Fruit fly (Drosophila melanogaster): ENCODE results near the gene net.

Gene net

dm6 chr2L:120492-121455, 33.6 kb upstream of the net start:
- no peak for TF ChIP-seq CG17801 (GFP tag; optimal IDR thresholded peaks at IDR 0.05; ENCODE audit: partially characterized antibody)

dm6 chr2L:117750-118149, 30.6 kb upstream of the net start:
- no peak for TF ChIP-seq CG17801 (GFP tag; optimal IDR thresholded peaks at IDR 0.05; ENCODE audit: partially characterized antibody)

DNA sequence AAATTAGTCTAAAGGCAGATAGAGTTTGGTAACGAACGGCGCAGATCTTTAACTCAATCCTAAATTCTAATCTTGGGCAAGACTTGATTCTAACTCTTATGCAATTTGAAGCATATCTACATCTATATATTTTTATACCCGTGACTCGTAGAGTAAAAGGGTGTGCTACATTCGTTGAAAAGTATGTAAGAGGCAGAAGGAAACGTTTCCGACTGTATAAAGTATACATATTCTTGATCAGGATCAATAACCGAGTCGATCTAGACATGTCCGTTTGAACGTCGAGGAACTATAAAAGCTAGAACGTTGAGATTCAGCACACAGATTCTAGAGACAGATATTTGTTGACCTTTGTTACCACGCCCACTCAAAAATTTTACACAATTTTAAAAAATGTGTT, 29.2 kb upstream of the net start, which contains the start of gene CG13694:
TSS of gene CG13694 (minus strand) at position 101 of the 400 bp plus-strand sequence.
- TF ChIP-seq CG17801 (GFP tag; optimal IDR thresholded peaks at IDR 0.05; ENCODE audit: partially characterized antibody) = no peak

DNA sequence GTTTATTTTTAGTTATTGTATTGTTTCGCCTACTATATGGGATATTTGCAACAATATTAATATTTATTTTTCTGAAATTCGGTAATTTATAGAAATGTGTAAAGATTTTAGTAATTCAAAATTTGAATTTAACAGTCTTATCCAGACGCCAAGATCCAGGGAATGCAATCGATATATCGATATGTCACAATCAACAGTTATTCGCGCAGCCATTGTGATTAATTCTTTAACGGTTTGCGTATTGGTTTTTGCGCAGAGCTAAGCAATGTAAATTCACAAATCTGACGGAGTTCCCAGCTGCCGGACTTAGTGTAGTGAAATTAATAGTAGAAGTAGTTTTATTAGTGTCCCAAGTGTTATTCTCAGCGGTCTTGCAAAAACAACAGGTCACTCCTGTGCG, 27.2 kb upstream of the net start, which contains the start of gene ND-15:
TSS of gene ND-15 (plus strand) at position 298 of the 400 bp plus-strand sequence.
- TF ChIP-seq CG17801 (GFP tag; optimal IDR thresholded peaks at IDR 0.05; ENCODE audit: partially characterized antibody) = no peak

dm6 chr2L:110046-110445, 22.9 kb upstream of the net start:
- no peak for TF ChIP-seq CG17801 (GFP tag; optimal IDR thresholded peaks at IDR 0.05; ENCODE audit: partially characterized antibody)

DNA sequence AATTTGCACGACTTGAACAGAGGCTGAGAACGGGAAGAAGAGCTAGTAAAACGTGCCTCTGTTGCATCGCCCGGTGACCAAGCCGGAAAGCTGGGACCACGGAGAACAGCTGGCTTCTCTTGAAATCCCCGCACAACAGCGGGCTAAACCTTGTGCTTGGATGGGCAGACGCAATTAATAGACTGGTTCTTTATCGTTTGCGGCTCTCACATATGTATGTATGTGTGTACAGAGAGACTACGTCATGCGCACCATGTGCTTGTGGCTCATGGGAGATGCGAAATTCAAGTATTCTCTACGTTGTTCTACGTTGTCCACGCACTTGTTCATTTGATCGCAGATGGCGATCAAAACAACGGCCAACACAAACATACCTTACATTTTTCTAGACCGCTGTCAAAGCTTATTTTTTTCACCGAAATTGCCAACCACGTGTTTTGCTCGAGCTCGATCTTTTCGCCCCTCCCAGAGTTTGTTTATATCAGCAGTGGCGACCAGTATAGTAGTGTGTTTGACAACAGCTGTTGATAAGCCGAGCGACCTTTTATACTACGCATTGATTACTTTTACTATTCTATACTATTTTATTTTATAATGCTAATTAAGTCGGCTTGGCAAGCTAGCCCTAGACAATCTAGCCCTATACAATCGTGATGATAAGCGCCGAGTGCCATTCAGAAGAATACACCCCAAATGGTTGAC, 22.1 kb upstream of the net start:
- TF ChIP-seq CG17801 (GFP tag; optimal IDR thresholded peaks at IDR 0.05; ENCODE audit: partially characterized antibody) = peak; percentile 20

DNA sequence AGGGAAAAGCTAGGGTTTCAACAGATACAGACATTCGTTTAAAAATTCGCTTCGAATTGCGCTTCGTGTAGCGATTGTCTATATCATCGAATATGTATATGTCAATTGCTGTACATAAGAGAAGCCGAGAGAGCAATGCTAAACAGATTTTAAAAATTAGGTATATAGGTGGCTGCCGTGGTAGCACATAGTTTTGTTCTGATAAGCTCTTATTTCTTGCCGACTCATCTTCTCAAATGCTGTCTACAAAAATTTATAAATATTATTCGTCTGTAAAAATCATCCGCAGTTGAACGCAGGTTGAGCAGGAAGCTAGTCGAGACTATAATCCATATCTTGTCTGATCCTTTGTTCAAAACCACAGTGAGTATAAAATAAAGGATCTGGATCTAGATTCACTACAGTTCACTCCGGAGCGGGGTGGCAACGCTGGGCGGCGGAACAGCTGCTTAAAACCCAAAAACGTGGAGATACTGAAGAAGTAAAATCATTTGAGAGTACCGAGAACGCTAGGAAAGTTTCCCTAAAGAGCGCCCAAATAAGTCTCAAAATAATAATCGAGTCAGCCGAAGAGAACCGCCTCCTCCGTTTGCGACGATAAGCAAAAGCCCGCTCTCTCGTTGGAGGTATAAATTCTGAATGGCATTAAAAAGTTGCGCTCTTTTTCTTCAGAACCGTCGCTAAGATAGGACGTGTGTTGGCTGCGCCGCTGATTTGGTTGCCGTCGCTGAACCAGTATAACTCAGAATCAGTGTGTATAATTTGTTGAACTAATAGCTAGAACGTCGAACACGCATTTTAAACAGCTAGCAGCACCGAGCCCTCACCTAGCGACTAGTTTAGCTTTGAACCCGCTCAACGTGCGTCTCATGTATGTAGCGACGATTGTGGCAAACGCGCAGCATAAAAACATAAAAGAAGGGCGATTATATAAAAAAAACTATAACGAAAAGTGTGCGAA, 20.6 kb upstream of the net start:
- TF ChIP-seq CG17801 (GFP tag; optimal IDR thresholded peaks at IDR 0.05; ENCODE audit: partially characterized antibody) = peak; percentile 26

dm6 chr2L:107032-107431, 19.8 kb upstream of the net start:
- no peak for TF ChIP-seq CG17801 (GFP tag; optimal IDR thresholded peaks at IDR 0.05; ENCODE audit: partially characterized antibody)

DNA sequence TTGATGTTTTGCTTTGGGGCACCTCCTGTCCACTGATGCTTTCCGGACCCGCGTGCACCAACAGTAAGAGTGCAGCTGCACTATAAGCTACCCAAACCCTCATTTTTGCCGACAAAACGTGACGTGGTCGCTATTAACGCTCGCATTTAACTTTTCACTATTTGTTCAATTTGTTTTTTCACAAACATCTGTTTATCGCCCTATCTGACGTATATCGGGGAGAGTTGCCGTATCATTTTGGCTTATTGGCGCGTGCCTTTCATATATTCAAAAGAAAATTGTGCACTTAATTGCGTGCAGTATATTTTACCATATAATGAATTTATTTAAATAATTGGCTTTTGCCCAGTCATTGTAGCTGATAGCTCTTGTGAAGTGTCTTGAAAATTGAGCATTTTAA, 19.4 kb upstream of the net start, which contains the start of the genes Nhe1 and Sam-S:
TSS of gene Nhe1 (minus strand) at position 193 of the 400 bp plus-strand sequence.
TSS of gene Sam-S (plus strand) at position 364 of the 400 bp plus-strand sequence.
- no peak for TF ChIP-seq CG17801 (GFP tag; optimal IDR thresholded peaks at IDR 0.05; ENCODE audit: partially characterized antibody)

DNA sequence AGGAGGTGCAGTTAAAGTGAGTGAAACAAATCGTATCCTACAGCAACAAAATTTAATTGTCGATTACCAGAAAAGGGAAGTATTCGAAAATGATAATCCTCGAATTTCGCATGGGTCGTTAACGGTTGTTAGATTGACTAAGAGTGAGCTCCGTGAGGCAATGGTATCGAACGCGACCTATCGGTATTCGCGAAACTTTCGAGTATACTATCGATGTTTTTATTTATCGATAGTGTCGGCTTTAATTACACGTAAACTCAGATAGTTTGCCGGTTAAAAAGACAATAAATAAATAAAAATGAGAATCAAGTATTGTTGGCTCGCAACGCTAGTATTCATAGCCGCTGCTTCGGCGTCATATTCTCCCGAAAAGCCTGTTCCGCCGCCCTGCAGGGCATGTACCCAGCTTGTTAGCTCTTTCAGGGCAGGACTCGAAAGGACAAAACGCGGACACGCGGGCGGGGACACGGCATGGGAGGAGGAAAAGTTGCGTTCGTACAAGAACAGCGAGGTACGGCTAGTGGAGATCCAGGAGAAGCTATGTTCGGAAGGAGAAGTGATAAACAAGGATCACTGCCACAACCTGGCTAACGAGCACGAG, 15.1 kb upstream of the net start, which contains the start of gene Creld:
TSS of gene Creld (plus strand) at position 220 of the 601 bp plus-strand sequence.
- peak; percentile 68 for TF ChIP-seq CG17801 (GFP tag; optimal IDR thresholded peaks at IDR 0.05; ENCODE audit: partially characterized antibody)

dm6 chr2L:94639-95059, 7.5 kb upstream of the net start, which contains the start of gene Zir:
Gene Zir (plus strand): TSS chr2L:94739.
- no peak for TF ChIP-seq CG17801 (GFP tag; optimal IDR thresholded peaks at IDR 0.05; ENCODE audit: partially characterized antibody)

DNA sequence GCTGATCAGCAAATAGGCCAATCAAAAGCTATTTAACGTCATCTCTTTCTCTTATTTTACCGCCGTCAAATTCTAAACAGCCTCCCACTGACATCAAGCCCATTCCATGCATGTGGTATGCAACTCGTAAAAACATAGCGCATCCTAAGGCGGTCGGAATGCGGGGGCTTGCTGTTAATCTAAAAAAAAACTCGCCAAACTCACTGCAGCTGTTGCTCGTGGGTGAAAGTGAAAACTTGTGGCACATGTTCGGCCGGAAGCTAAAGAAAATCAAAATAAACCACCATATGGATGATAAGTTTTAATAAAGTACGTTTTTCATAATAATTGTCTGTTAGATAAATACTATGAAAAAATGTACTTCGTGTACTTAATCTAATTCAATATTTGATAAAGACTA, 6.9 kb upstream of the net start:
- no peak for TF ChIP-seq CG17801 (GFP tag; optimal IDR thresholded peaks at IDR 0.05; ENCODE audit: partially characterized antibody)

dm6 chr2L:92993-93392, 5.8 kb upstream of the net start:
- no peak for TF ChIP-seq CG17801 (GFP tag; optimal IDR thresholded peaks at IDR 0.05; ENCODE audit: partially characterized antibody)

dm6 chr2L:91830-92229, 4.6 kb upstream of the net start:
- no peak for TF ChIP-seq CG17801 (GFP tag; optimal IDR thresholded peaks at IDR 0.05; ENCODE audit: partially characterized antibody)
